Worm (Caenorhabditis elegans): ENCODE data around the gene dod-23.
A peak's percentile ranks its signal among the peaks of the same experiment; 100 is the strongest.

ce11 chrII:8382880-8383279 lies 16.1 kb downstream of the dod-23 start:
- TF ChIP-seq dmd-4 (tag; optimal IDR thresholded peaks at IDR 0.05) (no peak), blmp-1 (tag; optimal IDR thresholded peaks at IDR 0.05; ENCODE audit: insufficient read depth) (no peak), skn-1 (tag; optimal IDR thresholded peaks at IDR 0.05) (peak; percentile 84)
